Worm (Caenorhabditis elegans) whole organism, midembryonic: Measurements from ENCODE around the gene dsl-3.
"Not testable (repeated sequence)": the region's sequence is repeated elsewhere in the genome, so short reads cannot be mapped to it uniquely, and the experiment has no call there.

Source experiments
- T22C8.4 ChIP-seq: fragments of 200-800 bp; sonication (Bioruptor generic); IDR thresholded peaks from 2 replicates; pipeline ENCODE4 v1.3.6; 2022; ENCODE audit warnings: missing genetic modification characterization, missing compliant biosample characterization
- cog-1 ChIP-seq: sonication (generic microtip); optimal IDR thresholded peaks from 2 replicates; lab custom pipeline; 2016; ENCODE audit warnings: missing genetic modification characterization, missing compliant biosample characterization
- flt-1 ChIP-seq: fragments of 200-800 bp; sonication (Bioruptor generic); IDR thresholded peaks from 2 replicates; pipeline ENCODE4 v1.3.6; 2022; ENCODE audit warnings: missing genetic modification characterization, missing compliant biosample characterization
- klf-2 ChIP-seq: fragments of 200-800 bp; sonication (Bioruptor generic); conservative IDR thresholded peaks from 2 replicates; pipeline ENCODE4 v1.3.6; 2022; ENCODE audit warnings: missing genetic modification reagents, missing genetic modification characterization, missing compliant biosample characterization
- med-1 ChIP-seq: sonication (generic microtip); optimal IDR thresholded peaks from 2 replicates; lab custom pipeline; 2017; ENCODE audit warnings: missing genetic modification characterization, mild to moderate bottlenecking, missing compliant biosample characterization, antibody characterized with exemption, missing genetic modification reagents; ENCODE audit not compliant: insufficient read depth
- ref-1 ChIP-seq: fragments of 200-800 bp; sonication (Bioruptor generic); conservative IDR thresholded peaks from 2 replicates; pipeline ENCODE4 v1.3.6; 2022; ENCODE audit warnings: missing genetic modification reagents, missing genetic modification characterization, missing compliant biosample characterization
- tab-1 ChIP-seq: fragments of 200-800 bp; sonication (Bioruptor generic); IDR thresholded peaks from 2 replicates; pipeline ENCODE4 v1.3.6; 2022; ENCODE audit warnings: missing genetic modification characterization, missing compliant biosample characterization
- ztf-23 ChIP-seq: fragments of 200-800 bp; sonication (Bioruptor generic); IDR thresholded peaks from 2 replicates; pipeline ENCODE4 v1.3.6; 2022; ENCODE audit warnings: missing genetic modification reagents, missing genetic modification characterization, missing compliant biosample characterization
- ztf-29 ChIP-seq: fragments of 200-800 bp; sonication (Bioruptor generic); IDR thresholded peaks from 2 replicates; pipeline ENCODE4 v1.3.6; 2022; ENCODE audit warnings: missing genetic modification reagents, missing genetic modification characterization, missing compliant biosample characterization

dsl-3 gene

DNA sequence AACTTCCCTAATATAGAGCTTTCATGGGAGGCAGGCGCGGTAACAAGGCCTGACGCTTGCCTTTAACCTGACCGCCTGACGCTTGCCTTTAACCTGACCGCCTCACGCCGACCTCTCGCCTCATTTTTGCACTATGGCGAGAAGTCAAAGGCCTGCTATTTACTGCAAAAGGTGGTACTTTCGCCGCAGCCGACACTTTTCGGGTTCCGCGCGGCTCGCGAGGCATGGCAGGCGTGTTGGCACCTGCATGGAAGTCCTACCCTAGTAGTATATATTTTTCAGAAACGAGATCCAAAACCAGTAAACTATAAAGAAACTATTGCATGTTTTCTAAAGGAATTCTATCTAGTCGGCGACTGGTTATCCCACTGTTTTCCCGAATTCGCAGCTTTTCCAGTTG is 18.7 kb downstream of the dsl-3 start:
- TF ChIP-seq flt-1 (no peak), med-1 (GFP tag; lab: Kevin White, UChicago) (no peak), T22C8.4 (GFP tag; lab: Robert Waterston, UW) (no peak), ztf-29 (GFP tag; lab: Robert Waterston, UW) (no peak), ztf-23 (GFP tag; lab: Robert Waterston, UW) (no peak), tab-1 (no peak), klf-2 (GFP tag; lab: Robert Waterston, UW) (no peak), ref-1 (GFP tag; lab: Robert Waterston, UW) (no peak), cog-1 (tag; lab: Kevin White, UChicago) (no peak)

DNA sequence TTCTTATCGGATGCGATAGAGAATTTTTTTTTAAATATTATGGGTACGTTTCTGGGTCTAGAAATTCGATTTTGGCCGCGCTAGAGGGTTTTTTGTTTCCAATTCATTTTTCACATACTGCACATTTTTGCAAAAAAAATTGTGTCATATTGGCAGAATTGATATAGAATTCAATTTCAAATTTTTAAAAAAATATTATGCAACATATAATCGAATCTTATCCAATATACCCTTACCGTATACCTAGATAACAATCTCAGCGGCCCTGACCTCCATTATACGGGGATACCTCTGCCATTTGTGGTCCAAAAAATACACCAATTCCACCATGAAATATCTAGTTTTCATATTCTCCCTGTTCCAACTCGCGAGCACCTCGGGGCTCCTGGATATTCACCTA is 21.6 kb downstream of the dsl-3 start, which contains the start of gene cpg-24:
Gene cpg-24 (plus strand): TSS at position 301 of the 400 bp plus-strand sequence.
- TF ChIP-seq cog-1 (tag; lab: Kevin White, UChicago) = no peak
- TF ChIP-seq med-1 (GFP tag; lab: Kevin White, UChicago) = no peak
- TF ChIP-seq ztf-29 (GFP tag; lab: Robert Waterston, UW) = no peak
- TF ChIP-seq klf-2 (GFP tag; lab: Robert Waterston, UW) = no peak
- no peak for TF ChIP-seq flt-1
- TF ChIP-seq ref-1 (GFP tag; lab: Robert Waterston, UW) = no peak
- no peak for TF ChIP-seq tab-1
- TF ChIP-seq T22C8.4 (GFP tag; lab: Robert Waterston, UW) = no peak
- no peak for TF ChIP-seq ztf-23 (GFP tag; lab: Robert Waterston, UW)

DNA sequence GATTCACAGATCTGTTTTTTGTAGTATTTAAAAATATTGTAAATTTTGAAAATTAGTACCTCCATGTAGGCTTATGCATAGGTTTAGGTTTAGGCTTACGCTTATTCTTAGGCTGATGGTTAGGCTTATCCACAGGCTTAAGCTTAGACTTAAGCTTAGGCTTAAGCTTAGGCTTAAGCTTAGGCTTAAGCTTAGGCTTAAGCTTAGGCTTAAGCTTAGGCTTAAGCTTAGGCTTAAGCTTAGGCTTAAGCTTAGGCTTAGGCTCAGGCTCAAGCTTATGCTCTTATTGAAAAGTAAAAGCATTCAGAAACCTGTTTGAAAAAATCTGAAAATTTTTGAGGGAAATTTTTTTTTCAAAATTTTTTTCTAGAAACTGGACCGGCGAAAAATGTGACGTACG is 22.5 kb downstream of the dsl-3 start:
- TF ChIP-seq ztf-23 (GFP tag; lab: Robert Waterston, UW) (no peak), ztf-29 (GFP tag; lab: Robert Waterston, UW) (peak; percentile 94), tab-1 (no peak), ref-1 (GFP tag; lab: Robert Waterston, UW) (no peak)

DNA sequence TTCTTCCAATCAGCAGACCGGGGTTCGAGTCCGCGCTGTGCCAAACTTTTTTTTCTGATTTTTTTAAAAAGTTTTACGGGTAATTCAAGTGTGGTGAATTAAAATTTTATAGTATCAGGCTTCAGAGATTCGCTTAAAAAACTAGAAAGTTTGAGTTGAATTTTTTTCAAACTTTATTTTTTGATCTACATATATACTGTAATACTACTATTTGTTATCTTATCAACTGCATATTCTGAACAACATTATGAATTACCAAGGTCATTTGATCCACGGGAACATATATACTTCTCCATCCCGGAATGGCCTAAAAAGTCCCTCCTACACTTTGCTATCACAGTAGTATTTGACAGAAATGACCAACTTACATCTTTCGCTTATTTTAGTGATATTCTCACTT is 23.4 kb downstream of the dsl-3 start, which contains the start of gene Y41D4B.6:
Gene Y41D4B.6 (plus strand): TSS at position 301 of the 400 bp plus-strand sequence.
- no peak for TF ChIP-seq flt-1
- no peak for TF ChIP-seq ztf-29 (GFP tag; lab: Robert Waterston, UW)
- TF ChIP-seq tab-1 = no peak
- no peak for TF ChIP-seq cog-1 (tag; lab: Kevin White, UChicago)
- no peak for TF ChIP-seq ref-1 (GFP tag; lab: Robert Waterston, UW)
- TF ChIP-seq med-1 (GFP tag; lab: Kevin White, UChicago) = no peak
- TF ChIP-seq T22C8.4 (GFP tag; lab: Robert Waterston, UW) = no peak
- no peak for TF ChIP-seq ztf-23 (GFP tag; lab: Robert Waterston, UW)
- TF ChIP-seq klf-2 (GFP tag; lab: Robert Waterston, UW) = no peak

DNA sequence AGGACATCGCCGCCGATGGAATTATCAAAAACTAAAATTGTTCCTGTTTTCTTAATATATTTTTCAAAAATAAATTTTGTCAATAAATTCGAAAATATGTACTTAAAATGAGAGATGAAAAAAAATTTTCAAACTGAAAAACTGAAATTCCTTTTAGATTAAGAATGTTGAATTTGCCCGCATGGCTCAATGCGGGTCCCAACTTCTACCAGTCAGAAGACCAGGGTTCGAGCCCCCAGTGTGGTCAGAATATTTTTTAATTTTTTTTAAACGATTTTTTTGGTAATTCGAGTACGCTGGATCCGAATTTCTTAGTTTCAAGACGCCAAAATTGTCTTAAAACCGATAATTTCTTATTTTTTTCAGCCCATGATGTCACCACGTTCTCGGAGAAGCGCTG is 27.3 kb downstream of the dsl-3 start:
- TF ChIP-seq T22C8.4 (GFP tag; lab: Robert Waterston, UW) (no peak), flt-1 (no peak), cog-1 (tag; lab: Kevin White, UChicago) (no peak), ztf-29 (GFP tag; lab: Robert Waterston, UW) (no peak), ref-1 (GFP tag; lab: Robert Waterston, UW) (no peak), klf-2 (GFP tag; lab: Robert Waterston, UW) (no peak), ztf-23 (GFP tag; lab: Robert Waterston, UW) (no peak), tab-1 (no peak), med-1 (GFP tag; lab: Kevin White, UChicago) (no peak)

DNA sequence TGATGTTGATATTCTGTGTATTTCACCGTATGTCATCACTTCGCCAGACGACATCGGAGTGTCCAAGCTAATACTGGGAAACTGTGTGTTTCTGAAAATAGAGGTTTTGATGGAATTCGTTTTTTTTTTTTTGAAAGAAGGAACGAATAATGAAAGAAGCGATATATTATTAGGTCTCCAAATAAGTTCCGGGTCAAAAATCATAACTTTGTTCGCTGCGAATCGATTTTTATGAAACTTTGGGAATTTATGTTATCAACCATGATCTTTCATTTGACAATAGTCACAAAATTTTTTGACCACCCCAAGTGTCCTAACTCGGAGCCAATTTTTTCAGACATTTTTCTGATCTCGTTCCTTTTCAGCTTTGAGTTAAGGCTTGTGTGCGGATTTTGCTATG is 35.1 kb downstream of the dsl-3 start, which contains the start of gene nhr-274:
Gene nhr-274 (minus strand): TSS at position 101 of the 400 bp plus-strand sequence.
- not testable (repeated sequence) for TF ChIP-seq cog-1 (tag; lab: Kevin White, UChicago); ref-1 (GFP tag; lab: Robert Waterston, UW); ztf-29 (GFP tag; lab: Robert Waterston, UW)

DNA sequence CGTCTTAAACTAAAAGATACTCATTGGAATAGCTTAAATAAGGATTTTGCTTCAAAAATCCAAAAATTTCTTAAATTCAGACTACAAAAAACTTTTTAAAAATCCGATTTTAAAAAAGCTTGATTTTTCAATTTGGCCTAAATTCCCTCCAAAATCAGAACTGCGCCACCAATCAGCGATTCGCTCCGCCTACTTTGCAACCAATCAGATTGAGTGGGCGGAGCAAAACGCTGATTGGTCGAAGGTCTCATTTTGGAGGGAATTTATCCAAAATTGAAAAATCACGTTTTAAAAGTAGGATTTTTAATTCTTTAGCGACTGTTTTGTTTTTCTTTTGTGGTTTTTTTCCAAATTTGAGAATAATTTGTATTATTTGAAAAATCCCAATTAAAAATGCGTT is 39.3 kb downstream of the dsl-3 start:
- no peak for TF ChIP-seq ref-1 (GFP tag; lab: Robert Waterston, UW)
- TF ChIP-seq tab-1 = no peak
- no peak for TF ChIP-seq klf-2 (GFP tag; lab: Robert Waterston, UW)
- no peak for TF ChIP-seq T22C8.4 (GFP tag; lab: Robert Waterston, UW)
- TF ChIP-seq cog-1 (tag; lab: Kevin White, UChicago) = no peak
- no peak for TF ChIP-seq med-1 (GFP tag; lab: Kevin White, UChicago)
- no peak for TF ChIP-seq flt-1
- no peak for TF ChIP-seq ztf-29 (GFP tag; lab: Robert Waterston, UW)
- TF ChIP-seq ztf-23 (GFP tag; lab: Robert Waterston, UW) = no peak

DNA sequence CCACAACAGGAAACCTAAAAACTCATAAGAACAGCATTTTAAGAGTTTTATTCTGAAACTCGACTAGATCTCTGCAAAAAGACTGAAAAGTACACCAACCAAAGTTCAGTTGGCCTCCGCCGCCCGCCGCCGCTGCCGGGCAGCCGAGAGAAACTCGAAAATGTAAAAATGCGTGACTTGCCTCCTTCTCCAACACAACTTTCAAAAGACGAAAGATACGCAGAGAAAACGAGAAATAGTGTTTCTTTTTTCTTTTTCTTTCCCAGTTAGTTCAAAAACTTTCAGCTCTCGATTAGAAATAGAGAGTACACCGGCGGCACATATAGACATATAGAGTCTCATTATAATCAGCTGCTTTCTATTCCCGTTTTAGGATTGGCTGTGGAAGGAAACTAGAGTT is 39.7 kb downstream of the dsl-3 start:
- TF ChIP-seq tab-1 = no peak

DNA sequence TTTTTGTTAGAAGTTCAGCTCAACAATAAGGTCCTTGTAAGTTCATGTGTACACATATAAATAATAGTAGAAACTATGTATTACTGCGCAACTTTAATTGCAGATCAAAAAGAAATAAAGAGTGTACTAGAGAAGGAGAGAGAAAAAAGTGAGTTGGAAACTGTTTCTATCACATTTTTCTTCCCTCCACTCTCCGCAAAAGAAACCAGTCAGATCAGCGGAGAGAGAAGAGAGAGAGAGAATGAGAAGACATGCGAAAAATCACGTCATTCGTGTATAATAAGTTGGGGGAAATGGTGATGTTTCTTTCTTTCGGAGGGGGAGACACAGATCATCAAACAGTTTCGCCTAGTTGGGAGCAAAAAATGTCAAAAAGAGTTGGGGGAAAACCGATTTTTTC is 45.2 kb downstream of the dsl-3 start:
- no peak for TF ChIP-seq ztf-23 (GFP tag; lab: Robert Waterston, UW)
- TF ChIP-seq tab-1 = no peak
- TF ChIP-seq ref-1 (GFP tag; lab: Robert Waterston, UW) = no peak
- TF ChIP-seq flt-1 = no peak
- TF ChIP-seq cog-1 (tag; lab: Kevin White, UChicago) = no peak
- TF ChIP-seq ztf-29 (GFP tag; lab: Robert Waterston, UW) = no peak
- TF ChIP-seq T22C8.4 (GFP tag; lab: Robert Waterston, UW) = no peak
- TF ChIP-seq med-1 (GFP tag; lab: Kevin White, UChicago) = no peak
- TF ChIP-seq klf-2 (GFP tag; lab: Robert Waterston, UW) = no peak

DNA sequence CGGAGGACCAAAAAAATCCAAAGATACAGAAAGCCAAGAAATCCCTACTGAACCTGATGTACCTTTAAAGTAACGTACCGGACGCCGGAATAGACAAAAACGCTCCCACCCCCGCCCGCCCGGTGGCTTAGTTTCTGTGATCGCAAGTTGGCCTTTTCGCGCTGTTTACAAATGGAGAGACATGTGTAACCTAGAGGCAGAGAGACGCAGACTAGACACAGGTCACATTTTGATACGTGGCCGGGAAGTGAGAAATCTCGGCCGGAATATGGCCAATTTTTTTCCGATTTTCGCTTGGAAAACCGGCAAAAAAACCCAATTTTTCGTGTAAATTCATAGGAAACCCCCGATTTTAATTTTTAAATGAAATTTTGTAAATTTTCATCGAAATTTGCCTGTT is 47.0 kb downstream of the dsl-3 start:
- TF ChIP-seq tab-1 = no peak
- TF ChIP-seq klf-2 (GFP tag; lab: Robert Waterston, UW) = no peak
- no peak for TF ChIP-seq ref-1 (GFP tag; lab: Robert Waterston, UW)
- TF ChIP-seq ztf-29 (GFP tag; lab: Robert Waterston, UW) = no peak
- TF ChIP-seq cog-1 (tag; lab: Kevin White, UChicago) = no peak
- no peak for TF ChIP-seq T22C8.4 (GFP tag; lab: Robert Waterston, UW)
- TF ChIP-seq flt-1 = no peak
- no peak for TF ChIP-seq med-1 (GFP tag; lab: Kevin White, UChicago)
- TF ChIP-seq ztf-23 (GFP tag; lab: Robert Waterston, UW) = no peak
